Fruit fly (Drosophila melanogaster): ENCODE data around the gene FucTD.

- TF ChIP-seq CG16779 (tag; optimal IDR thresholded peaks at IDR 0.05) (no peak), Eip78C (GFP tag) (peak; percentile 4), CG6808 (GFP tag; optimal IDR thresholded peaks at IDR 0.05) (no peak), Hr39 (GFP tag; optimal IDR thresholded peaks at IDR 0.05) (no peak), Smox (GFP tag; optimal IDR thresholded peaks at IDR 0.05) (no peak), cyc (GFP tag; optimal IDR thresholded peaks at IDR 0.05) (no peak), CG8119 (GFP tag; IDR thresholded peaks at IDR 0.05) (no peak), achi (GFP tag; optimal IDR thresholded peaks at IDR 0.05) (no peak), CG6854 (GFP tag; optimal IDR thresholded peaks at IDR 0.05) (no peak)
These were observed 25.6 kb upstream of the FucTD start for dm6 chr3L:1390410-1390809.

All from whole organism, prepupa.